Worm (Caenorhabditis elegans): ENCODE results near the gene trpp-3.
"Not testable (repeated sequence)": the region's sequence is repeated elsewhere in the genome, so short reads cannot be mapped to it uniquely, and the experiment has no call there.

ce11 chrIII:9534193-9534592, 8.8 kb downstream of the trpp-3 start:
- TF ChIP-seq ama-1 (optimal IDR thresholded peaks at IDR 0.05); ama-1 (GFP tag; optimal IDR thresholded peaks at IDR 0.05); attf-5 (GFP tag; optimal IDR thresholded peaks at IDR 0.05): not testable (repeated sequence)

Data from whole organism, young adult.